Fruit fly (Drosophila melanogaster): Measurements from ENCODE around the gene Prosalpha4T1.

The Prosalpha4T1 gene

dm6 chr3R:20735405-20735804 is 13.5 kb downstream of the Prosalpha4T1 start, which contains the start of gene Cdk2 (continued):
- TF ChIP-seq lov (optimal IDR thresholded peaks at IDR 0.05): no peak
- TF ChIP-seq lov (GFP tag; IDR thresholded peaks at IDR 0.05): no peak
- no peak for TF ChIP-seq onecut (GFP tag; IDR thresholded peaks at IDR 0.05)
- peak; percentile 92 for TF ChIP-seq Sry-δ (GFP tag; optimal IDR thresholded peaks at IDR 0.05)
- TF ChIP-seq fru (optimal IDR thresholded peaks at IDR 0.05): no peak
- no peak for TF ChIP-seq Oaz (GFP tag; IDR thresholded peaks at IDR 0.05)
- no peak for TF ChIP-seq CG8478 (optimal IDR thresholded peaks at IDR 0.05)
- TF ChIP-seq sr (GFP tag; IDR thresholded peaks at IDR 0.05): no peak
- TF ChIP-seq CG18476 (GFP tag; optimal IDR thresholded peaks at IDR 0.05): no peak
- TF ChIP-seq mirr (GFP tag; optimal IDR thresholded peaks at IDR 0.05): no peak
- TF ChIP-seq CG6683 (GFP tag; optimal IDR thresholded peaks at IDR 0.05): no peak
- TF ChIP-seq Sry-β (GFP tag; optimal IDR thresholded peaks at IDR 0.05): peak; percentile 19
- TF ChIP-seq dpn (GFP tag; optimal IDR thresholded peaks at IDR 0.05): peak; percentile 12 to 23
- TF ChIP-seq kni (GFP tag; optimal IDR thresholded peaks at IDR 0.05): no peak
- TF ChIP-seq CG6254 (GFP tag; optimal IDR thresholded peaks at IDR 0.05): no peak
- TF ChIP-seq lilli (GFP tag; optimal IDR thresholded peaks at IDR 0.05): peak; percentile 6
- no peak for TF ChIP-seq zfh1 (GFP tag; IDR thresholded peaks at IDR 0.05)
- TF ChIP-seq pnt (GFP tag; optimal IDR thresholded peaks at IDR 0.05): no peak
- TF ChIP-seq CG4617 (GFP tag; optimal IDR thresholded peaks at IDR 0.05; ENCODE audit: borderline replicate concordance): peak; percentile 63
- TF ChIP-seq CG34224 (GFP tag; IDR thresholded peaks at IDR 0.05; ENCODE audit: partially characterized antibody): peak; percentile 90
- peak; percentile 80 for TF ChIP-seq sens (GFP tag)
- no peak for TF ChIP-seq CG11085 (GFP tag; IDR thresholded peaks at IDR 0.05)
- TF ChIP-seq gsb-n (tag; optimal IDR thresholded peaks at IDR 0.05): no peak
- TF ChIP-seq grau (tag; optimal IDR thresholded peaks at IDR 0.05): no peak
- no peak for TF ChIP-seq Mrtf (GFP tag; IDR thresholded peaks at IDR 0.05)
- TF ChIP-seq fd102C (GFP tag; optimal IDR thresholded peaks at IDR 0.05): no peak
- TF ChIP-seq CG15601 (tag; optimal IDR thresholded peaks at IDR 0.05): no peak
- peak; percentile 37 for TF ChIP-seq HmgZ (tag; optimal IDR thresholded peaks at IDR 0.05)
- no peak for TF ChIP-seq CG13296 (GFP tag; optimal IDR thresholded peaks at IDR 0.05)
- no peak for TF ChIP-seq esg (GFP tag; conservative IDR thresholded peaks at IDR 0.05)
- TF ChIP-seq CG6654 (GFP tag; optimal IDR thresholded peaks at IDR 0.05): no peak
- no peak for TF ChIP-seq org-1 (GFP tag; optimal IDR thresholded peaks at IDR 0.05)
- TF ChIP-seq CG17912 (GFP tag; optimal IDR thresholded peaks at IDR 0.05): no peak
- TF ChIP-seq nom (GFP tag; optimal IDR thresholded peaks at IDR 0.05): no peak
- no peak for TF ChIP-seq bab2 (GFP tag; optimal IDR thresholded peaks at IDR 0.05)
- TF ChIP-seq bbx (GFP tag; IDR thresholded peaks at IDR 0.05; ENCODE audit: partially characterized antibody): peak; percentile 92
- TF ChIP-seq Nf-YC (tag; optimal IDR thresholded peaks at IDR 0.05): no peak
- TF ChIP-seq al (GFP tag; IDR thresholded peaks at IDR 0.05): no peak
- no peak for TF ChIP-seq tll (GFP tag; optimal IDR thresholded peaks at IDR 0.05)
- no peak for TF ChIP-seq CG4360 (GFP tag; IDR thresholded peaks at IDR 0.05)
- peak; percentile 32 for TF ChIP-seq CoRest (tag; optimal IDR thresholded peaks at IDR 0.05)
- no peak for TF ChIP-seq slp2 (GFP tag; optimal IDR thresholded peaks at IDR 0.05)
- TF ChIP-seq CG6689 (GFP tag; IDR thresholded peaks at IDR 0.05): no peak
- TF ChIP-seq CG5953 (GFP tag; IDR thresholded peaks at IDR 0.05): no peak
- no peak for TF ChIP-seq B-H2 (GFP tag; optimal IDR thresholded peaks at IDR 0.05)
- TF ChIP-seq Trl (optimal IDR thresholded peaks at IDR 0.05): no peak
- TF ChIP-seq Trl (GFP tag; optimal IDR thresholded peaks at IDR 0.05): no peak
- no peak for TF ChIP-seq CG7271 (tag; optimal IDR thresholded peaks at IDR 0.05)
- TF ChIP-seq CG12299 (tag; optimal IDR thresholded peaks at IDR 0.05): no peak
- peak; percentile 98 for TF ChIP-seq wek (GFP tag; optimal IDR thresholded peaks at IDR 0.05)
- TF ChIP-seq CG4707 (GFP tag; optimal IDR thresholded peaks at IDR 0.05): no peak
- no peak for TF ChIP-seq chif (GFP tag; optimal IDR thresholded peaks at IDR 0.05)
- TF ChIP-seq seq (GFP tag; IDR thresholded peaks at IDR 0.05): no peak
